Worm (Caenorhabditis elegans) whole organism, L1 larva: ENCODE data around the gene T12G3.2.

ENCODE experiments used
- Y116A8C.19 ChIP-seq: sonication (generic microtip); optimal IDR thresholded peaks from 2 replicates; lab custom pipeline; 2016; ENCODE audit warnings: missing compliant biosample characterization, missing genetic modification characterization, borderline replicate concordance
- aly-2 ChIP-seq: fragments of 150-350 bp; optimal IDR thresholded peaks from 2 replicates; lab custom pipeline; 2014; ENCODE audit warnings: missing biosample characterization, missing genetic modification characterization
- ama-1 ChIP-seq: fragments of 150-350 bp; optimal IDR thresholded peaks from 2 replicates; lab custom pipeline; 2014
- blmp-1 ChIP-seq: fragments of 150-350 bp; optimal IDR thresholded peaks from 2 replicates; lab custom pipeline; 2014; ENCODE audit warnings: missing biosample characterization, missing genetic modification characterization
- ceh-8 ChIP-seq: fragments of 200-800 bp; sonication (Bioruptor generic); optimal IDR thresholded peaks from 2 replicates; lab custom pipeline; 2018; ENCODE audit warnings: mild to moderate bottlenecking, missing genetic modification characterization, moderate library complexity, missing compliant biosample characterization
- ceh-90 ChIP-seq: sonication (generic microtip); optimal IDR thresholded peaks from 2 replicates; lab custom pipeline; 2016; ENCODE audit warnings: missing genetic modification characterization, missing compliant biosample characterization
- dsc-1 ChIP-seq: sonication (generic microtip); optimal IDR thresholded peaks from 2 replicates; lab custom pipeline; 2016; ENCODE audit warnings: mild to moderate bottlenecking, missing genetic modification characterization, missing compliant biosample characterization
- efl-1 ChIP-seq, 4 experiments: fragments of 150-350 bp; optimal IDR thresholded peaks in 3 of 4; peaks in 1 of 4; 1 replicate in 1 of 4; 2 replicates in 3 of 4; lab custom pipeline; 2014; ENCODE audit warnings: missing biosample characterization in 2 of 4, missing genetic modification characterization in 2 of 4, missing genetic modification reagents in 2 of 4
- efl-3 ChIP-seq: fragments of 200-800 bp; sonication (Bioruptor generic); optimal IDR thresholded peaks from 2 replicates; lab custom pipeline; 2018; ENCODE audit warnings: mild to moderate bottlenecking, missing genetic modification characterization, missing compliant biosample characterization
- egl-13 ChIP-seq: sonication (generic microtip); optimal IDR thresholded peaks from 2 replicates; lab custom pipeline; 2016; ENCODE audit warnings: missing genotype, missing genetic modification reagents, missing genetic modification characterization, missing compliant biosample characterization
- elt-3 ChIP-seq, 6 experiments: fragments of 150-350 bp in 1 of 6; sonication (generic microtip); optimal IDR thresholded peaks; 2 replicates each; lab custom pipeline; 2017 to 2018; ENCODE audit warnings: missing biosample characterization in 6 of 6, missing genetic modification characterization in 6 of 6, inconsistent platforms in 1 of 6
- ets-5 ChIP-seq: fragments of 200-800 bp; sonication (Bioruptor generic); IDR thresholded peaks from 2 replicates; pipeline ENCODE4 v1.3.6; 2022; ENCODE audit warnings: missing genetic modification characterization, missing compliant biosample characterization
- fkh-4 ChIP-seq: sonication (generic microtip); optimal IDR thresholded peaks from 2 replicates; lab custom pipeline; 2016; ENCODE audit warnings: missing compliant biosample characterization, missing genetic modification characterization, borderline replicate concordance
- grh-1 ChIP-seq: fragments of 200-800 bp; sonication (Bioruptor generic); IDR thresholded peaks from 2 replicates; pipeline ENCODE4 v1.3.6; 2022; ENCODE audit warnings: missing genetic modification reagents, missing genetic modification characterization, missing compliant biosample characterization
- hpl-2 ChIP-seq: fragments of 150-350 bp; optimal IDR thresholded peaks from 2 replicates; lab custom pipeline; 2014; ENCODE audit warnings: missing biosample characterization, missing genetic modification reagents, missing genetic modification characterization
- jun-1 ChIP-seq: fragments of 150-350 bp; optimal IDR thresholded peaks from 2 replicates; lab custom pipeline; 2014; ENCODE audit warnings: missing biosample characterization, missing genetic modification reagents, missing genetic modification characterization
- lin-14 ChIP-seq: fragments of 200-800 bp; sonication (Bioruptor generic); optimal IDR thresholded peaks from 2 replicates; lab custom pipeline; 2018; ENCODE audit warnings: mild to moderate bottlenecking, missing genetic modification characterization, moderate library complexity, missing compliant biosample characterization
- lin-39 ChIP-seq: fragments of 150-350 bp; optimal IDR thresholded peaks from 2 replicates; lab custom pipeline; 2014; ENCODE audit warnings: missing biosample characterization, missing genetic modification reagents, missing genetic modification characterization
- lir-3 ChIP-seq: sonication (generic microtip); optimal IDR thresholded peaks from 2 replicates; lab custom pipeline; 2016; ENCODE audit warnings: mild to moderate bottlenecking, missing genetic modification characterization, moderate library complexity, missing compliant biosample characterization; ENCODE audit not compliant: poor library complexity
- lsy-2 ChIP-seq, 2 experiments: fragments of 150-350 bp; optimal IDR thresholded peaks; 2 replicates each; lab custom pipeline; 2014; ENCODE audit warnings: missing biosample characterization in 2 of 2, missing genetic modification characterization in 2 of 2
- mdl-1 ChIP-seq, 2 experiments: fragments of 150-350 bp; optimal IDR thresholded peaks; 2 replicates each; lab custom pipeline; 2014 to 2017; ENCODE audit warnings: missing biosample characterization in 2 of 2, missing genetic modification characterization in 2 of 2, inconsistent platforms in 1 of 2
- nhr-19 ChIP-seq: fragments of 200-800 bp; sonication (Bioruptor generic); conservative IDR thresholded peaks from 2 replicates; pipeline ENCODE4 v1.3.6; 2022; ENCODE audit warnings: missing genetic modification characterization, missing compliant biosample characterization
- nhr-20 ChIP-seq: sonication (generic microtip); optimal IDR thresholded peaks from 2 replicates; lab custom pipeline; 2016; ENCODE audit warnings: mild to moderate bottlenecking, missing genetic modification characterization, missing compliant biosample characterization
- nhr-71 ChIP-seq: sonication (generic microtip); optimal IDR thresholded peaks from 2 replicates; lab custom pipeline; 2016; ENCODE audit warnings: mild to moderate bottlenecking, missing genetic modification characterization, moderate library complexity, missing compliant biosample characterization
- nhr-85 ChIP-seq: sonication (generic microtip); peaks from one replicate; lab custom pipeline; 2016; ENCODE audit warnings: missing genetic modification characterization, inconsistent platforms, missing compliant biosample characterization
- nhr-90 ChIP-seq: sonication (generic microtip); optimal IDR thresholded peaks from 2 replicates; lab custom pipeline; 2016; ENCODE audit warnings: mild to moderate bottlenecking, missing genetic modification characterization, missing compliant biosample characterization; ENCODE audit not compliant: poor library complexity
- pag-3 ChIP-seq: sonication (generic microtip); optimal IDR thresholded peaks from 2 replicates; lab custom pipeline; 2017; ENCODE audit warnings: missing genetic modification characterization, mild to moderate bottlenecking, missing compliant biosample characterization, antibody characterized with exemption, borderline replicate concordance; ENCODE audit not compliant: insufficient read depth
- rnt-1 ChIP-seq: sonication (generic microtip); optimal IDR thresholded peaks from 2 replicates; lab custom pipeline; 2016; ENCODE audit warnings: mild to moderate bottlenecking, missing genetic modification characterization, moderate library complexity, missing compliant biosample characterization
- skn-1 ChIP-seq: fragments of 150-350 bp; optimal IDR thresholded peaks from 2 replicates; lab custom pipeline; 2014; ENCODE audit warnings: missing biosample characterization, missing genetic modification characterization
- snpc-4 ChIP-seq: fragments of 150-350 bp; optimal IDR thresholded peaks from 2 replicates; lab custom pipeline; 2014; ENCODE audit warnings: missing biosample characterization, missing genetic modification characterization
- snu-23 ChIP-seq: sonication (generic microtip); optimal IDR thresholded peaks from 2 replicates; lab custom pipeline; 2016; ENCODE audit warnings: missing genetic modification characterization, missing compliant biosample characterization
- sox-4 ChIP-seq: sonication (generic microtip); optimal IDR thresholded peaks from 2 replicates; lab custom pipeline; 2016; ENCODE audit warnings: missing genetic modification characterization, missing compliant biosample characterization
- sup-37 ChIP-seq: fragments of 200-800 bp; sonication (Bioruptor generic); optimal IDR thresholded peaks from 2 replicates; lab custom pipeline; 2018; ENCODE audit warnings: mild to moderate bottlenecking, missing genetic modification characterization, missing compliant biosample characterization
- swsn-7 ChIP-seq: sonication (generic microtip); optimal IDR thresholded peaks from 2 replicates; lab custom pipeline; 2016; ENCODE audit warnings: missing genetic modification characterization, missing compliant biosample characterization
- tbx-2 ChIP-seq: sonication (generic microtip); optimal IDR thresholded peaks from 2 replicates; lab custom pipeline; 2016; ENCODE audit warnings: missing genetic modification characterization, missing compliant biosample characterization
- unc-98 ChIP-seq: fragments of 200-800 bp; sonication (Bioruptor generic); IDR thresholded peaks from 2 replicates; pipeline ENCODE4 v1.3.6; 2022; ENCODE audit warnings: missing genetic modification characterization, missing compliant biosample characterization
- vab-15 ChIP-seq: sonication (generic microtip); optimal IDR thresholded peaks from 2 replicates; lab custom pipeline; 2017; ENCODE audit warnings: missing genotype, mild to moderate bottlenecking, missing genetic modification characterization, missing compliant biosample characterization
- xbp-1 ChIP-seq: sonication (generic microtip); optimal IDR thresholded peaks from 2 replicates; lab custom pipeline; 2016; ENCODE audit warnings: missing genetic modification characterization, missing compliant biosample characterization

The T12G3.2 gene

DNA sequence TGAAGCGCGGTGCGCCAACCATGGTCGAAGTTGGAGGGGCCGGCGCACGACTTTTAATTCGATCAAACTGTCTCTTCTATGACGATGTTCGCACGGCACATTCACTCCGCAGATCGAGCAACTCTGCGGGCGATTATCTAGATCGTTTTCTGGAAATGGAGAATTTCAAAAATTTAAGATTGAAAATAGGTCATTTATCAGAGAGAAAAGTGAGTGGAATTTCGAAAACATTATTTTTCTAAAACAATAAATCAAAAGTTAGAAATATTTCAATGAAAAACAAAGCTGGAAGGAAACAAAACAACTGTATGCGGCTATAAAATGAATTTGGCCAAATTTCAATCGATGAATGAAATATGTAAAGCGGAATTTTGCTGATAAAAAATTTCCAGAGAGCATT is 35.9 kb downstream of the T12G3.2 start, which contains the start of the genes ZK617.26 and unc-22:
Gene ZK617.26 (minus strand): TSS at position 101 of the 400 bp plus-strand sequence.
Gene unc-22 (minus strand): TSS at position 149 of the 400 bp plus-strand sequence.
- TF ChIP-seq vab-15 (tag; lab: Kevin White, UChicago) (no peak), sox-4 (tag; lab: Kevin White, UChicago) (no peak), fkh-4 (tag; lab: Kevin White, UChicago) (no peak), grh-1 (no peak), snpc-4 (no peak), ceh-90 (tag; lab: Kevin White, UChicago) (no peak), lir-3 (tag; lab: Kevin White, UChicago) (no peak)

DNA sequence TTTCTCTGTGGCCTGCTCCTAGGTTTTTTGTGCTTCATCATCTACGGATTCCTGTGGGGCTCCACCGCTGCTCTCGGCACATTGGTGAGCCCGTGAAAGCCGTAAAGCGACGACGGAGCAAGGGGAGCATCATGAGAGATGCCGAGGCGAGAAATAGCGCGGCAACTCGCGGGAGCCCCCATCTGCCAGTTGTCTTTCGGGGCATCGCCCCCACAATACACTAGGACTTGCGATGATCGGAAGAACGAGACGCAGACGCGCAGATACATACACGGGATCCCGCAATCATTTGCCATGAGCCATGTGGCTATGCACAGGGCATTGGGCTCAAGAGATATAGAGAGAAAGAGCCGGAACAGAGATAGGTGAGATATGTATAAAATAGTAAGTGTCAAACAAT is 36.4 kb downstream of the T12G3.2 start:
- TF ChIP-seq lin-39 (peak; percentile 8), nhr-19 (GFP tag; lab: Robert Waterston, UW) (peak; percentile 55), xbp-1 (peak; percentile 7), unc-98 (GFP tag; lab: Robert Waterston, UW) (peak; percentile 42; the same call in 1 of the 2 replicates), swsn-7 (tag; lab: Kevin White, UChicago) (peak; percentile 22), egl-13 (tag; lab: Kevin White, UChicago) (no peak), nhr-71 (peak; percentile 77), jun-1 (tag; lab: Kevin White, UChicago) (no peak), elt-3 (tag; optimal IDR thresholded peaks at IDR 0.05; lab: Kevin White, UChicago) (no peak), lir-3 (tag; lab: Kevin White, UChicago) (no peak), ceh-8 (GFP tag; lab: Kevin White, UChicago) (no peak), vab-15 (tag; lab: Kevin White, UChicago) (no peak), lin-14 (GFP tag; lab: Kevin White, UChicago) (peak; percentile 87), lsy-2 (tag; optimal IDR thresholded peaks at IDR 0.05; lab: Kevin White, UChicago) (peak in 1 of 2 experiments; percentile 43), mdl-1 (tag; optimal IDR thresholded peaks at IDR 0.05; lab: Kevin White, UChicago) (peak in 1 of 2 experiments; percentile 35), dsc-1 (tag; lab: Kevin White, UChicago) (peak; percentile 55), rnt-1 (tag; lab: Kevin White, UChicago) (peak; percentile 83), snu-23 (peak; percentile 41), ama-1 (lab: Kevin White, UChicago) (no peak), sup-37 (GFP tag; lab: Kevin White, UChicago) (peak; percentile 36), pag-3 (tag; lab: Kevin White, UChicago) (peak; percentile 97), ets-5 (GFP tag; lab: Robert Waterston, UW) (no peak), skn-1 (tag; lab: Kevin White, UChicago) (no peak), nhr-90 (no peak), efl-1 (optimal IDR thresholded peaks at IDR 0.05; lab: Kevin White, UChicago) (peak; percentile 6 to 24), efl-1 (GFP tag; optimal IDR thresholded peaks at IDR 0.05 in 1 of 2; lab: Kevin White, UChicago) (peak; percentile 14 to 90), hpl-2 (GFP tag; lab: Kevin White, UChicago) (no peak), tbx-2 (peak; percentile 38), nhr-20 (tag; lab: Kevin White, UChicago) (peak; percentile 30)

DNA sequence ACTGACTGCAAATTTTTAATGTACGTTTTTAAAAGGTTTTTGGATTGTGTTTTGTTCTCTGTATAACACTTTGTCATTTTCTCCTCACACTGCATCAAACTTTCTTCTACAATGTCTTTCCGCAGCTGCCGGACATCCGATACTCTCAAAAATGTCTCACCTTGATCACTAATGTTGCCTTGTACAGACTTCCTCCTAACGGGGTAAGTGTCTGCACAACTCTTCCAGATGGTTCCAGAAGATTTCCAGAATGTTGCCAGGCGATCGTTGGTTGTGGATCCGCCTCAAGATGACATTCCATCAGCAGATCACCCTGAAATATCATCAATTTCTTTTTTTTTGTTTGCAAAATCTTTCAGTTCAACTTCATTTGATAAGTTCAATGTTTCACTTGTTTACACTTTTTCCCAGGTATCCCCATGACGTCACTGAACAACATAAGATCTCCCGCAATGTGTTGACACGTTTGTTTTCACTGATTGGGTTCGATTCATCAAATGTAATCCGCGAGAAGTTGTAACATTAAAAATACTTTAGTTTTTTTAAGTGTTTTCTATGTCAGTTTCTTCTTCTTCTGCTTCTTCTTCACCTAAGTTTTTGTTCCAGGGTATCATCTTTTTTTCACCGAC is 37.6 kb downstream of the T12G3.2 start:
- TF ChIP-seq Y116A8C.19 (no peak), mdl-1 (tag; optimal IDR thresholded peaks at IDR 0.05; lab: Kevin White, UChicago) (peak in 1 of 2 experiments; percentile 13), efl-3 (no peak), efl-1 (optimal IDR thresholded peaks at IDR 0.05; lab: Kevin White, UChicago) (no peak), efl-1 (GFP tag; optimal IDR thresholded peaks at IDR 0.05 in 1 of 2; lab: Kevin White, UChicago) (peak in 1 of 2 experiments; percentile 41), nhr-85 (peak; percentile 19), aly-2 (tag; lab: Kevin White, UChicago) (no peak), rnt-1 (tag; lab: Kevin White, UChicago) (peak; percentile 5), blmp-1 (peak; percentile 46), nhr-71 (peak; percentile 33), lin-14 (GFP tag; lab: Kevin White, UChicago) (peak; percentile 44)
